Fruit fly (Drosophila melanogaster) whole organism, embryonic: ENCODE measurements around the gene CG7685.

Experiments used
- Atf-2 ChIP-seq: fragments of 200-800 bp; sonication (Bioruptor generic); optimal IDR thresholded peaks from 2 replicates; lab custom pipeline; 2016; ENCODE audit warnings: missing biosample characterization, missing genetic modification characterization
- BEAF-32 ChIP-seq: fragments of 200-800 bp; sonication (Bioruptor generic); optimal IDR thresholded peaks from 3 replicates; lab custom pipeline; 2017; ENCODE audit warnings: missing biosample characterization, missing genetic modification characterization, mild to moderate bottlenecking, moderate library complexity, missing genetic modification reagents
- Bgb ChIP-seq: fragments of 200-800 bp; sonication (Bioruptor generic); IDR thresholded peaks from 2 replicates; pipeline ENCODE4 v1.3.6; 2022; ENCODE audit warnings: missing biosample characterization, missing genetic modification characterization; ENCODE audit not compliant: partially characterized antibody
- Blimp-1 ChIP-seq: fragments of 200-800 bp; sonication (Bioruptor generic); optimal IDR thresholded peaks from 3 replicates; lab custom pipeline; 2018; ENCODE audit warnings: missing biosample characterization, missing genetic modification characterization, mild to moderate bottlenecking, moderate library complexity, missing genetic modification reagents
- CG10209 ChIP-seq: fragments of 200-800 bp; sonication (Bioruptor generic); optimal IDR thresholded peaks from 3 replicates; lab custom pipeline; 2017; ENCODE audit warnings: missing biosample characterization, mild to moderate bottlenecking, missing genetic modification characterization, missing genetic modification reagents
- CG10431 ChIP-seq: fragments of 200-800 bp; sonication (Bioruptor generic); optimal IDR thresholded peaks from 3 replicates; lab custom pipeline; 2018; ENCODE audit warnings: missing biosample characterization, mild to moderate bottlenecking, missing genetic modification characterization
- CG11085 ChIP-seq: fragments of 200-800 bp; sonication (Bioruptor generic); IDR thresholded peaks from 2 replicates; pipeline ENCODE4 v1.3.6; 2022; ENCODE audit warnings: missing biosample characterization, missing genetic modification characterization
- CG13624 ChIP-seq: fragments of 200-800 bp; sonication (Bioruptor generic); optimal IDR thresholded peaks from 2 replicates; lab custom pipeline; 2016; ENCODE audit warnings: missing biosample characterization, missing genetic modification characterization
- CG15601 ChIP-seq: fragments of 200-800 bp; sonication (Bioruptor generic); optimal IDR thresholded peaks from 3 replicates; lab custom pipeline; 2019; ENCODE audit warnings: missing biosample characterization, mild to moderate bottlenecking, missing genetic modification characterization, moderate library complexity
- CG16815 ChIP-seq: fragments of 200-800 bp; sonication (Bioruptor generic); optimal IDR thresholded peaks from 3 replicates; lab custom pipeline; 2017; ENCODE audit warnings: missing biosample characterization, mild to moderate bottlenecking, missing genetic modification characterization
- CG16863 ChIP-seq: fragments of 200-800 bp; sonication (Bioruptor generic); optimal IDR thresholded peaks from 3 replicates; lab custom pipeline; 2016; ENCODE audit warnings: missing biosample characterization, missing genetic modification characterization
- CG17912 ChIP-seq: fragments of 200-800 bp; sonication (Bioruptor generic); optimal IDR thresholded peaks from 2 replicates; lab custom pipeline; 2018; ENCODE audit warnings: missing biosample characterization, mild to moderate bottlenecking, missing genetic modification characterization
- CG33557 ChIP-seq: fragments of 200-800 bp; sonication (Bioruptor generic); optimal IDR thresholded peaks from 2 replicates; lab custom pipeline; 2019; ENCODE audit warnings: missing biosample characterization, mild to moderate bottlenecking, missing genetic modification characterization, moderate library complexity
- CG6272 ChIP-seq: fragments of 200-800 bp; sonication (Bioruptor generic); IDR thresholded peaks from 2 replicates; pipeline ENCODE4 v1.3.6; 2022; ENCODE audit warnings: missing biosample characterization, missing genetic modification characterization
- CG6654 ChIP-seq: fragments of 200-800 bp; sonication (Bioruptor generic); optimal IDR thresholded peaks from 2 replicates; lab custom pipeline; 2017; ENCODE audit warnings: missing biosample characterization, mild to moderate bottlenecking, missing genetic modification characterization
- CG6813 ChIP-seq: fragments of 200-800 bp; sonication (Bioruptor generic); optimal IDR thresholded peaks from 2 replicates; lab custom pipeline; 2017; ENCODE audit warnings: missing biosample characterization, missing genetic modification characterization, mild to moderate bottlenecking, moderate library complexity, missing genetic modification reagents
- CG9727 ChIP-seq: fragments of 200-800 bp; sonication (Bioruptor generic); optimal IDR thresholded peaks from 3 replicates; lab custom pipeline; 2017; ENCODE audit warnings: missing biosample characterization, mild to moderate bottlenecking, missing genetic modification characterization
- CG9817 ChIP-seq: fragments of 200-800 bp; sonication (Bioruptor generic); optimal IDR thresholded peaks from 2 replicates; lab custom pipeline; 2018; ENCODE audit warnings: missing biosample characterization, mild to moderate bottlenecking, missing genetic modification characterization, moderate library complexity
- Dref ChIP-seq: fragments of 200-800 bp; sonication (Bioruptor generic); IDR thresholded peaks from 2 replicates; pipeline ENCODE4 v1.3.6; 2022; ENCODE audit warnings: missing biosample characterization, missing genetic modification characterization
- HHEX ChIP-seq: fragments of 200-800 bp; sonication (Bioruptor generic); optimal IDR thresholded peaks from 3 replicates; lab custom pipeline; 2017; ENCODE audit warnings: missing biosample characterization, mild to moderate bottlenecking, missing genetic modification characterization, missing genetic modification reagents
- HLH4C ChIP-seq: fragments of 200-800 bp; sonication (Bioruptor generic); IDR thresholded peaks from 3 replicates; pipeline ENCODE4 v1.3.6; 2022; ENCODE audit warnings: missing biosample characterization, missing genetic modification characterization; ENCODE audit not compliant: partially characterized antibody
- HmgZ ChIP-seq: fragments of 200-800 bp; sonication (Bioruptor generic); optimal IDR thresholded peaks from 2 replicates; lab custom pipeline; 2018; ENCODE audit warnings: missing biosample characterization, mild to moderate bottlenecking, missing genetic modification characterization
- Hmr ChIP-seq: fragments of 200-800 bp; sonication (Bioruptor generic); optimal IDR thresholded peaks from 3 replicates; lab custom pipeline; 2017; ENCODE audit warnings: mild to moderate bottlenecking, missing biosample characterization, missing genetic modification reagents, missing genetic modification characterization
- Hr3 ChIP-seq: fragments of 200-800 bp; sonication (Bioruptor generic); optimal IDR thresholded peaks from 3 replicates; lab custom pipeline; 2016; ENCODE audit warnings: missing biosample characterization, missing genetic modification characterization
- MESR4 ChIP-seq: fragments of 200-800 bp; sonication (Bioruptor generic); optimal IDR thresholded peaks from 2 replicates; lab custom pipeline; 2018; ENCODE audit warnings: missing biosample characterization, mild to moderate bottlenecking, missing genetic modification characterization, moderate library complexity
- Mad ChIP-seq: fragments of 200-800 bp; sonication (Bioruptor generic); optimal IDR thresholded peaks from 2 replicates; lab custom pipeline; 2016; ENCODE audit warnings: missing biosample characterization, missing genetic modification characterization
- Opbp ChIP-seq: fragments of 200-800 bp; sonication (Bioruptor generic); IDR thresholded peaks from 3 replicates; pipeline ENCODE4 v1.3.6; 2022; ENCODE audit warnings: missing biosample characterization, missing genetic modification characterization; ENCODE audit not compliant: partially characterized antibody
- Sin3A ChIP-seq: fragments of >200 bp; optimal IDR thresholded peaks from 2 replicates; lab custom pipeline; 2018
- Tbp ChIP-seq: fragments of >200 bp; optimal IDR thresholded peaks from 2 replicates; lab custom pipeline; 2018; ENCODE audit warnings: missing biosample characterization, missing genetic modification characterization
- ab ChIP-seq: fragments of 200-800 bp; sonication (Bioruptor generic); optimal IDR thresholded peaks from 2 replicates; lab custom pipeline; 2016; ENCODE audit warnings: missing biosample characterization, missing genetic modification characterization
- caup ChIP-seq: fragments of 200-800 bp; sonication (Bioruptor generic); optimal IDR thresholded peaks from 3 replicates; lab custom pipeline; 2017; ENCODE audit warnings: missing biosample characterization, mild to moderate bottlenecking, missing genetic modification characterization, moderate library complexity; ENCODE audit not compliant: severe bottlenecking
- chinmo ChIP-seq: fragments of 200-800 bp; sonication (Bioruptor generic); IDR thresholded peaks from 4 replicates; pipeline ENCODE4 v1.3.6; 2022; ENCODE audit warnings: missing biosample characterization, missing genetic modification characterization; ENCODE audit not compliant: partially characterized antibody
- ewg ChIP-seq: fragments of 200-800 bp; sonication (Bioruptor generic); optimal IDR thresholded peaks from 3 replicates; lab custom pipeline; 2017; ENCODE audit warnings: mild to moderate bottlenecking, missing biosample characterization, missing genetic modification reagents, missing genetic modification characterization
- ftz-f1 ChIP-seq: fragments of 200-800 bp; sonication (Bioruptor generic); optimal IDR thresholded peaks from 2 replicates; lab custom pipeline; 2016; ENCODE audit warnings: missing biosample characterization, missing genetic modification characterization
- gce ChIP-seq: fragments of 200-800 bp; sonication (Bioruptor generic); IDR thresholded peaks from 3 replicates; pipeline ENCODE4 v1.3.6; 2022; ENCODE audit warnings: missing biosample characterization, missing genetic modification characterization
- grn ChIP-seq: fragments of 200-800 bp; sonication (Bioruptor generic); optimal IDR thresholded peaks from 3 replicates; lab custom pipeline; 2017; ENCODE audit warnings: missing biosample characterization, missing genetic modification characterization
- kah ChIP-seq: fragments of 200-800 bp; sonication (Bioruptor generic); optimal IDR thresholded peaks from 2 replicates; lab custom pipeline; 2018; ENCODE audit warnings: missing biosample characterization, mild to moderate bottlenecking, missing genetic modification characterization
- onecut ChIP-seq: fragments of 200-800 bp; sonication (Bioruptor generic); IDR thresholded peaks from 2 replicates; pipeline ENCODE4 v1.3.6; 2022; ENCODE audit warnings: missing biosample characterization, missing genetic modification characterization
- org-1 ChIP-seq: fragments of 200-800 bp; sonication (Bioruptor generic); optimal IDR thresholded peaks from 2 replicates; lab custom pipeline; 2017; ENCODE audit warnings: missing biosample characterization, missing genetic modification characterization
- phol ChIP-seq: fragments of 200-800 bp; sonication (Bioruptor generic); optimal IDR thresholded peaks from 3 replicates; lab custom pipeline; 2018; ENCODE audit warnings: missing biosample characterization, mild to moderate bottlenecking, missing genetic modification characterization, moderate library complexity
- salm ChIP-seq: fragments of 200-800 bp; sonication (Bioruptor generic); optimal IDR thresholded peaks from 2 replicates; lab custom pipeline; 2018; ENCODE audit warnings: missing biosample characterization, mild to moderate bottlenecking, missing genetic modification characterization
- sens ChIP-seq: fragments of 200-800 bp; sonication (Bioruptor generic); peaks from one replicate; lab custom pipeline; 2016; ENCODE audit warnings: missing biosample characterization, missing genetic modification characterization
- sima ChIP-seq: fragments of 200-800 bp; sonication (Bioruptor generic); optimal IDR thresholded peaks from 2 replicates; lab custom pipeline; 2016; ENCODE audit warnings: missing biosample characterization, missing genetic modification characterization
- slp2 ChIP-seq: fragments of 200-800 bp; sonication (Bioruptor generic); optimal IDR thresholded peaks from 2 replicates; lab custom pipeline; 2016; ENCODE audit warnings: missing biosample characterization, missing genetic modification characterization
- so ChIP-seq: fragments of 200-800 bp; sonication (Bioruptor generic); IDR thresholded peaks from 3 replicates; pipeline ENCODE4 v1.3.6; 2022; ENCODE audit warnings: missing biosample characterization, missing genetic modification characterization
- tap ChIP-seq: fragments of 200-800 bp; optimal IDR thresholded peaks from 3 replicates; lab custom pipeline; 2019; ENCODE audit warnings: missing biosample characterization, mild to moderate bottlenecking, missing genetic modification characterization, moderate library complexity
- zen ChIP-seq: fragments of 200-800 bp; sonication (Bioruptor generic); optimal IDR thresholded peaks from 3 replicates; lab custom pipeline; 2018; ENCODE audit warnings: missing biosample characterization, mild to moderate bottlenecking, missing genetic modification characterization, moderate library complexity
- zen2 ChIP-seq: fragments of 200-800 bp; sonication (Bioruptor generic); IDR thresholded peaks from 3 replicates; pipeline ENCODE4 v1.3.6; 2022; ENCODE audit warnings: missing biosample characterization, missing genetic modification characterization; ENCODE audit not compliant: partially characterized antibody

CG7685 gene

dm6 chr3R:18396801-18397604 is 7.7 kb upstream of the CG7685 start, which contains the start of gene Vti1b (continued):
- TF ChIP-seq ewg (GFP tag; lab: Kevin White, UChicago): peak; percentile 89
- peak; percentile 88; the same call in 2 of the 4 replicates for TF ChIP-seq chinmo
- TF ChIP-seq org-1 (GFP tag; lab: Kevin White, UChicago): peak; percentile 90
- peak; percentile 24; the same call in 1 of the 2 replicates for TF ChIP-seq Dref (GFP tag; lab: Robert Waterston, UW)
- TF ChIP-seq Sin3A (lab: Kevin White, UChicago): no peak
- peak; percentile 85 for TF ChIP-seq CG11085 (GFP tag; lab: Robert Waterston, UW)
- peak; percentile 26 for TF ChIP-seq BEAF-32
- no peak for TF ChIP-seq Opbp
- TF ChIP-seq CG6654 (GFP tag; lab: Kevin White, UChicago): peak; percentile 81
- TF ChIP-seq CG15601 (tag; lab: Kevin White, UChicago): peak; percentile 92
- TF ChIP-seq CG10431: peak; percentile 75
- no peak for TF ChIP-seq sima (GFP tag; lab: Kevin White, UChicago)
- peak; percentile 95 for TF ChIP-seq Atf-2 (GFP tag; lab: Kevin White, UChicago)
- peak; percentile 89 for TF ChIP-seq CG6813 (GFP tag; lab: Kevin White, UChicago)
- TF ChIP-seq Bgb (GFP tag; lab: Robert Waterston, UW): 0 out of 2 replicates have a peak, but pooled peaks have one; percentile 17
- peak; percentile 88 for TF ChIP-seq CG6272 (GFP tag; lab: Robert Waterston, UW)
- peak; percentile 90 for TF ChIP-seq CG13624
- TF ChIP-seq gce (GFP tag; lab: Robert Waterston, UW): peak; percentile 93
- TF ChIP-seq CG10209: peak; percentile 95
- TF ChIP-seq Mad (GFP tag; lab: Kevin White, UChicago): peak; percentile 95
- TF ChIP-seq onecut (GFP tag; lab: Robert Waterston, UW): peak; percentile 89
- TF ChIP-seq grn (GFP tag; lab: Kevin White, UChicago): peak; percentile 90
- TF ChIP-seq salm (tag; lab: Kevin White, UChicago): peak; percentile 85
- peak; percentile 93 for TF ChIP-seq so
- TF ChIP-seq HLH4C (GFP tag; lab: Robert Waterston, UW): peak; percentile 35; the same call in 1 of the 3 replicates
- peak; percentile 75 for TF ChIP-seq CG33557 (GFP tag; lab: Kevin White, UChicago)
- peak; percentile 94 for TF ChIP-seq ab (GFP tag; lab: Kevin White, UChicago)
- peak; percentile 95 for TF ChIP-seq CG9727 (GFP tag; lab: Kevin White, UChicago)
- no peak for TF ChIP-seq Tbp (GFP tag; lab: Kevin White, UChicago)
- TF ChIP-seq zen2 (GFP tag; lab: Robert Waterston, UW): peak; percentile 7; the same call in 1 of the 3 replicates
- peak; percentile 98 for TF ChIP-seq sens (GFP tag; lab: Kevin White, UChicago)
- TF ChIP-seq CG17912 (GFP tag; lab: Kevin White, UChicago): peak; percentile 60
- TF ChIP-seq Hr3: peak; percentile 92
- TF ChIP-seq MESR4 (GFP tag; lab: Kevin White, UChicago): peak; percentile 24
- peak; percentile 94 for TF ChIP-seq CG16863 (GFP tag; lab: Kevin White, UChicago)
- peak; percentile 90 for TF ChIP-seq Hmr (GFP tag; lab: Kevin White, UChicago)
- peak; percentile 89 for TF ChIP-seq zen (tag; lab: Kevin White, UChicago)
- TF ChIP-seq kah (GFP tag; lab: Kevin White, UChicago): peak; percentile 67
- peak; percentile 87 for TF ChIP-seq CG9817 (tag; lab: Kevin White, UChicago)
- peak; percentile 94 for TF ChIP-seq tap (tag; lab: Kevin White, UChicago)
- peak; percentile 94 for TF ChIP-seq CG16815
- TF ChIP-seq ftz-f1: peak; percentile 93
- TF ChIP-seq caup (GFP tag; lab: Kevin White, UChicago): peak; percentile 92
- TF ChIP-seq HHEX (GFP tag; lab: Kevin White, UChicago): peak; percentile 94
- TF ChIP-seq slp2 (GFP tag; lab: Kevin White, UChicago): peak; percentile 93
- TF ChIP-seq Blimp-1 (GFP tag; lab: Kevin White, UChicago): peak; percentile 93
- TF ChIP-seq phol: peak; percentile 94
- TF ChIP-seq HmgZ: peak; percentile 94
